Fruit fly (Drosophila melanogaster) whole organism, wandering third instar larva: ENCODE data around the gene CtBP.
A peak's percentile ranks its signal among the peaks of the same experiment; 100 is the strongest.

Experiments
- Abd-B ChIP-seq: fragments of >200 bp; optimal IDR thresholded peaks from 2 replicates; lab custom pipeline; 2017; ENCODE audit warnings: missing biosample characterization, missing genetic modification characterization
- CG32264 ChIP-seq: fragments of 200-800 bp; sonication (Bioruptor generic); optimal IDR thresholded peaks from 2 replicates; lab custom pipeline; 2016; ENCODE audit warnings: missing biosample characterization, missing genetic modification characterization
- CG9705 ChIP-seq: fragments of 200-800 bp; sonication (Bioruptor generic); optimal IDR thresholded peaks from 2 replicates; lab custom pipeline; 2018; ENCODE audit warnings: missing biosample characterization, mild to moderate bottlenecking, missing genetic modification characterization
- CrebA ChIP-seq: fragments of 200-800 bp; sonication (Bioruptor generic); optimal IDR thresholded peaks from 2 replicates; lab custom pipeline; 2016; ENCODE audit warnings: missing biosample characterization, mild to moderate bottlenecking, missing genetic modification characterization, borderline replicate concordance
- Dfd ChIP-seq: fragments of >200 bp; optimal IDR thresholded peaks from 2 replicates; lab custom pipeline; 2017; ENCODE audit warnings: missing biosample characterization, missing genetic modification characterization
- Dif ChIP-seq: fragments of 200-275, 200-300 bp; sonication (Bioruptor generic); optimal IDR thresholded peaks from 2 replicates; lab custom pipeline; 2018; ENCODE audit warnings: missing biosample characterization, missing genetic modification characterization; ENCODE audit not compliant: partially characterized antibody
- HLH106 ChIP-seq: fragments of 200-800 bp; optimal IDR thresholded peaks from 3 replicates; lab custom pipeline; 2019; ENCODE audit warnings: missing biosample characterization, mild to moderate bottlenecking, missing genetic modification characterization, moderate library complexity
- Hnf4 ChIP-seq: fragments of 200-800 bp; sonication (Bioruptor generic); optimal IDR thresholded peaks from 2 replicates; lab custom pipeline; 2016; ENCODE audit warnings: missing biosample characterization, mild to moderate bottlenecking, missing genetic modification characterization
- Hr78 ChIP-seq: fragments of >200 bp; optimal IDR thresholded peaks from 2 replicates; lab custom pipeline; 2017; ENCODE audit warnings: missing biosample characterization, missing genetic modification characterization
- Hr83 ChIP-seq: fragments of 200-300 bp; sonication (Bioruptor generic); optimal IDR thresholded peaks from 2 replicates; lab custom pipeline; 2016; ENCODE audit warnings: missing biosample characterization, mild to moderate bottlenecking, missing genetic modification characterization, moderate library complexity; ENCODE audit not compliant: poor library complexity, severe bottlenecking
- Mio ChIP-seq: sonication (Bioruptor generic); optimal IDR thresholded peaks from 2 replicates; lab custom pipeline; 2016; ENCODE audit warnings: missing biosample characterization, missing genetic modification characterization
- Myc ChIP-seq: fragments of >200 bp; optimal IDR thresholded peaks from 2 replicates; lab custom pipeline; 2017
- N ChIP-seq: fragments of >200 bp; optimal IDR thresholded peaks from 2 replicates; lab custom pipeline; 2018; ENCODE audit warnings: missing biosample characterization, missing external identifiers, missing genetic modification characterization
- OdsH ChIP-seq: fragments of 200-800 bp; sonication (Bioruptor generic); optimal IDR thresholded peaks from 2 replicates; lab custom pipeline; 2016; ENCODE audit warnings: missing biosample characterization, mild to moderate bottlenecking, missing genetic modification characterization
- Rel ChIP-seq, 2 experiments: fragments of 200-800 bp; sonication (Bioruptor generic) in 1 of 2; optimal IDR thresholded peaks; 2 replicates in 1 of 2; 3 replicates in 1 of 2; lab custom pipeline; 2016 to 2019; ENCODE audit warnings: mild to moderate bottlenecking in 2 of 2, missing biosample characterization in 2 of 2, missing genetic modification characterization in 2 of 2, moderate library complexity in 1 of 2
- Sp1 ChIP-seq: fragments of 200-800 bp; sonication (Bioruptor generic); optimal IDR thresholded peaks from 3 replicates; lab custom pipeline; 2019; ENCODE audit warnings: missing biosample characterization, mild to moderate bottlenecking, missing genetic modification characterization, moderate library complexity
- Vsx2 ChIP-seq: fragments of 200-300, 225-300 bp; sonication (Bioruptor generic); optimal IDR thresholded peaks from 2 replicates; lab custom pipeline; 2018; ENCODE audit warnings: missing biosample characterization, missing genetic modification characterization; ENCODE audit not compliant: partially characterized antibody
- br ChIP-seq: fragments of 200-800 bp; sonication (Bioruptor generic); optimal IDR thresholded peaks from 2 replicates; lab custom pipeline; 2016; ENCODE audit warnings: missing biosample characterization, missing genetic modification characterization
- brk ChIP-seq: fragments of 200-800 bp; sonication (Bioruptor generic); optimal IDR thresholded peaks from 2 replicates; lab custom pipeline; 2016; ENCODE audit warnings: missing biosample characterization, mild to moderate bottlenecking, missing genetic modification characterization
- dl ChIP-seq, 2 experiments: fragments of 175-275, 200-275 bp in 1 of 2; fragments of 200-275 bp in 1 of 2; sonication (Bioruptor generic); optimal IDR thresholded peaks; lab custom pipeline; 2018; ENCODE audit warnings: mild to moderate bottlenecking in 2 of 2, missing biosample characterization in 2 of 2, missing genetic modification characterization in 2 of 2, moderate library complexity in 2 of 2; ENCODE audit not compliant: partially characterized antibody in 2 of 2, insufficient read depth in 1 of 2
- dmrt93B ChIP-seq: fragments of 200-800 bp; sonication (Bioruptor generic); optimal IDR thresholded peaks from 2 replicates; lab custom pipeline; 2018; ENCODE audit warnings: missing biosample characterization, mild to moderate bottlenecking, missing genetic modification characterization
- dsf ChIP-seq: sonication (Bioruptor generic); optimal IDR thresholded peaks from 2 replicates; lab custom pipeline; 2016; ENCODE audit warnings: missing biosample characterization, missing genetic modification characterization, borderline replicate concordance
- ey ChIP-seq: fragments of 200-800 bp; sonication (Bioruptor generic); optimal IDR thresholded peaks from 2 replicates; lab custom pipeline; 2016; ENCODE audit warnings: missing biosample characterization, missing genetic modification characterization
- foxo ChIP-seq, 2 experiments: fragments of 200-800 bp; sonication (Bioruptor generic); optimal IDR thresholded peaks; 2 replicates in 1 of 2; 3 replicates in 1 of 2; lab custom pipeline; 2016 to 2017; ENCODE audit warnings: missing biosample characterization in 2 of 2, missing genetic modification characterization in 2 of 2
- fru ChIP-seq: fragments of 200-800 bp; sonication (Bioruptor generic); optimal IDR thresholded peaks from 3 replicates; lab custom pipeline; 2016; ENCODE audit warnings: missing biosample characterization, mild to moderate bottlenecking, missing genetic modification characterization
- jim ChIP-seq: fragments of 175-275, 200-325 bp; sonication (Bioruptor generic); optimal IDR thresholded peaks from 2 replicates; lab custom pipeline; 2016; ENCODE audit warnings: missing biosample characterization, mild to moderate bottlenecking, missing genetic modification characterization
- lola ChIP-seq: fragments of >200 bp; optimal IDR thresholded peaks from 2 replicates; lab custom pipeline; 2017; ENCODE audit warnings: missing biosample characterization, missing genetic modification characterization
- pan ChIP-seq: fragments of >200 bp; optimal IDR thresholded peaks from 2 replicates; lab custom pipeline; 2017
- psq ChIP-seq: fragments of 200-800 bp; sonication (Bioruptor generic); optimal IDR thresholded peaks from 3 replicates; lab custom pipeline; 2017; ENCODE audit warnings: missing biosample characterization, mild to moderate bottlenecking, missing genetic modification characterization, moderate library complexity
- rgr ChIP-seq: fragments of 200-800 bp; sonication (Bioruptor generic); optimal IDR thresholded peaks from 3 replicates; lab custom pipeline; 2016; ENCODE audit warnings: missing biosample characterization, mild to moderate bottlenecking, missing genetic modification characterization
- sage ChIP-seq: fragments of 200-800 bp; sonication (Bioruptor generic); optimal IDR thresholded peaks from 2 replicates; lab custom pipeline; 2016; ENCODE audit warnings: missing biosample characterization, mild to moderate bottlenecking, missing genetic modification characterization
- sv ChIP-seq: fragments of 200-800 bp; sonication (Bioruptor generic); optimal IDR thresholded peaks from 3 replicates; lab custom pipeline; 2016; ENCODE audit warnings: missing biosample characterization, missing genetic modification characterization
- usp ChIP-seq: fragments of >200 bp; optimal IDR thresholded peaks from 2 replicates; lab custom pipeline; 2017; ENCODE audit warnings: missing biosample characterization, missing genetic modification characterization
- woc ChIP-seq: sonication (Bioruptor generic); optimal IDR thresholded peaks from 2 replicates; lab custom pipeline; 2016; ENCODE audit warnings: missing biosample characterization, mild to moderate bottlenecking, missing genetic modification characterization

The CtBP gene

dm6 chr3R:13032323-13032722 lies 20.9 kb downstream of the CtBP start, which contains the start of gene ry:
TSS of gene ry (plus strand) at chr3R:13032528.
- TF ChIP-seq Myc (lab: Kevin White, UChicago) (no peak), Rel (GFP tag; optimal IDR thresholded peaks at IDR 0.05; lab: Kevin White, UChicago) (no peak), Rel (tag; optimal IDR thresholded peaks at IDR 0.05; lab: Kevin White, UChicago) (peak; percentile 11), sage (GFP tag; lab: Kevin White, UChicago) (no peak), Vsx2 (GFP tag; lab: Kevin White, UChicago) (no peak), ey (GFP tag; lab: Kevin White, UChicago) (no peak), pan (no peak)
- TF ChIP-seq, all 38 proteins: peak for 1

- no peak for TF ChIP-seq jim
- peak; percentile 15 for TF ChIP-seq br (GFP tag; lab: Kevin White, UChicago)
- TF ChIP-seq foxo (GFP tag; optimal IDR thresholded peaks at IDR 0.05; lab: Kevin White, UChicago) = peak in 1 of 2 experiments; percentile 16
- TF ChIP-seq Hr83 (GFP tag; lab: Kevin White, UChicago) = peak; percentile 39
- TF ChIP-seq, all 38 proteins: peak for 3
Measured at dm6 chr3R:13032975-13033445, 21.6 kb downstream of the CtBP start.

dm6 chr3R:13033670-13034069 lies 22.2 kb downstream of the CtBP start:
- no peak for TF ChIP-seq Hr83 (GFP tag; lab: Kevin White, UChicago)
- TF ChIP-seq psq (GFP tag; lab: Kevin White, UChicago) = no peak
- TF ChIP-seq dl (GFP tag; optimal IDR thresholded peaks at IDR 0.05; lab: Kevin White, UChicago; ENCODE audit: insufficient read depth in 1 of 2, partially characterized antibody in 2 of 2) = no peak
- no peak for TF ChIP-seq sage (GFP tag; lab: Kevin White, UChicago)
- no peak for TF ChIP-seq HLH106 (tag; lab: Kevin White, UChicago)
- no peak for TF ChIP-seq sv (GFP tag; lab: Kevin White, UChicago)
- no peak for TF ChIP-seq lola
- TF ChIP-seq br (GFP tag; lab: Kevin White, UChicago) = no peak
- TF ChIP-seq ey (GFP tag; lab: Kevin White, UChicago) = no peak
- TF ChIP-seq woc (GFP tag; lab: Kevin White, UChicago) = no peak
- no peak for TF ChIP-seq Hr78
- no peak for TF ChIP-seq CrebA (GFP tag; lab: Kevin White, UChicago)
- no peak for TF ChIP-seq dmrt93B

- TF ChIP-seq OdsH (GFP tag; lab: Kevin White, UChicago) (no peak), Hnf4 (no peak), Vsx2 (GFP tag; lab: Kevin White, UChicago) (no peak)
Measured at dm6 chr3R:13036064-13036463, 24.6 kb downstream of the CtBP start.

- no peak for TF ChIP-seq foxo (GFP tag; optimal IDR thresholded peaks at IDR 0.05; lab: Kevin White, UChicago)
- no peak for TF ChIP-seq HLH106 (tag; lab: Kevin White, UChicago)
- TF ChIP-seq, all 38 proteins: peak for 0
Measured at dm6 chr3R:13038075-13038474, 26.6 kb downstream of the CtBP start, which contains the start of gene CG11668. TSS of gene CG11668 (plus strand) at chr3R:13038375.

- TF ChIP-seq br (GFP tag; lab: Kevin White, UChicago) = peak; percentile 29
- no peak for TF ChIP-seq foxo (GFP tag; optimal IDR thresholded peaks at IDR 0.05; lab: Kevin White, UChicago)
- TF ChIP-seq usp (GFP tag; lab: Kevin White, UChicago) = no peak
- TF ChIP-seq sv (GFP tag; lab: Kevin White, UChicago) = no peak
- TF ChIP-seq CG32264 (GFP tag; lab: Kevin White, UChicago) = no peak
- TF ChIP-seq Hnf4 = no peak
- no peak for TF ChIP-seq Hr78
- no peak for TF ChIP-seq Sp1
- TF ChIP-seq Vsx2 (GFP tag; lab: Kevin White, UChicago) = no peak
- TF ChIP-seq HLH106 (tag; lab: Kevin White, UChicago) = peak; percentile 21
- no peak for TF ChIP-seq rgr
- TF ChIP-seq dl (GFP tag; optimal IDR thresholded peaks at IDR 0.05; lab: Kevin White, UChicago; ENCODE audit: insufficient read depth in 1 of 2, partially characterized antibody in 2 of 2) = no peak
- no peak for TF ChIP-seq woc (GFP tag; lab: Kevin White, UChicago)
- no peak for TF ChIP-seq CrebA (GFP tag; lab: Kevin White, UChicago)
- TF ChIP-seq Mio = no peak
- TF ChIP-seq sage (GFP tag; lab: Kevin White, UChicago) = no peak
- TF ChIP-seq CG9705 (GFP tag; lab: Kevin White, UChicago) = no peak
- no peak for TF ChIP-seq Hr83 (GFP tag; lab: Kevin White, UChicago)
- TF ChIP-seq Abd-B (GFP tag; lab: Kevin White, UChicago) = no peak
- no peak for TF ChIP-seq OdsH (GFP tag; lab: Kevin White, UChicago)
- no peak for TF ChIP-seq Rel (GFP tag; optimal IDR thresholded peaks at IDR 0.05; lab: Kevin White, UChicago)
- peak; percentile 92 for TF ChIP-seq Rel (tag; optimal IDR thresholded peaks at IDR 0.05; lab: Kevin White, UChicago)
- TF ChIP-seq pan = no peak
- TF ChIP-seq dsf = no peak
- TF ChIP-seq Dfd = no peak
- TF ChIP-seq Dif (GFP tag; lab: Kevin White, UChicago) = no peak
- peak; percentile 25 for TF ChIP-seq fru (GFP tag; lab: Kevin White, UChicago)
- peak; percentile 23 for TF ChIP-seq ey (GFP tag; lab: Kevin White, UChicago)
- TF ChIP-seq brk (GFP tag; lab: Kevin White, UChicago) = no peak
- no peak for TF ChIP-seq lola
- no peak for TF ChIP-seq N (GFP tag; lab: Kevin White, UChicago)
- TF ChIP-seq Myc (lab: Kevin White, UChicago) = no peak
Measured at dm6 chr3R:13039037-13039583, 27.7 kb downstream of the CtBP start.
